In the genomic region with DNA sequence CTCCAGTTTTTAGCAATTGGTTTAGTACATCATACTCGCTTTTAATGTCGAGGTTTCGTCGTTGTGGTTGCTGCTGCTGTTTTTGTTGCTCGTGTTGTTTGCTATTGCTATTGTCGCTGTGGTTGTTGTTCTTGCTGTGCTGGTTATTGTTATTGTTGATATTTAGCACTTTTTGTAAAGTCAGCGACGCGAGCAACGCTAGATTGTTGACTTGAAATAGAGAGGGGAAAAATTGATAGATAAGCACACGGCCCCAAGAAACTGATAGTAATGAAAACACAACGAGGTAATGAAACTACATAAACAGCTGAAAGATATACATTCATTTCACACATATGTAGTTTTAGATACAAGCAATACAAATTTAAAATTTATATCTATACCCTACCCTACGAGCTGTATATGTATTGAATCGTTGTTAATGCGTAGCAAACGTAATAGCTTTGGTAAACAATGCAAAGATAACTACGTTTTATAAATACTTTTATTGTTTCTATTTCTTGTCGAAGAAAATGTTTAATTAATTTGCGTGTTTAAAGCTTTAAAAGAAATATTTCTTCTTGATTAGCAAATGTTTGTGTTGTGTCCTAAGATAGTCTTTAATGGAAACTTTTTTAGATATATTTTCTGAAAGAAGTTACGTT, we compare ENCODE assay signal across 4 fruit fly cellular contexts.
A peak's percentile ranks its signal among the peaks of the same experiment; 100 is the strongest.
TF ChIP-seq lines count a peak whose summit lies in the region.

No protein-coding gene starts in this region.

- no peak for TF ChIP-seq CTCF in whole organism, embryonic (GFP tag; optimal IDR thresholded peaks at IDR 0.05; lab: Kevin White, UChicago)

TF ChIP-seq in whole organism, adult, 20 proteins besides CTCF, POLR2A, EP300 and RAD21:
- TF ChIP-seq CG7101 (tag; optimal IDR thresholded peaks at IDR 0.05; lab: Kevin White, UChicago) (peak; percentile 25), CG33017 (tag; optimal IDR thresholded peaks at IDR 0.05; lab: Kevin White, UChicago) (no peak), ovo (GFP tag; optimal IDR thresholded peaks at IDR 0.05; lab: Kevin White, UChicago) (peak; percentile 31), cnc (optimal IDR thresholded peaks at IDR 0.05; lab: Kevin White, UChicago) (no peak), toe (GFP tag; optimal IDR thresholded peaks at IDR 0.05; lab: Kevin White, UChicago) (no peak), CG5204 (GFP tag; optimal IDR thresholded peaks at IDR 0.05; lab: Kevin White, UChicago) (no peak), CG14711 (tag; optimal IDR thresholded peaks at IDR 0.05; lab: Kevin White, UChicago) (no peak), CG11617 (GFP tag; optimal IDR thresholded peaks at IDR 0.05; lab: Kevin White, UChicago) (no peak), cic (GFP tag; optimal IDR thresholded peaks at IDR 0.05; lab: Kevin White, UChicago) (peak; percentile 68), tj (GFP tag; optimal IDR thresholded peaks at IDR 0.05; lab: Kevin White, UChicago) (peak; percentile 51), kay (GFP tag; lab: Kevin White, UChicago; ENCODE audit: borderline replicate concordance) (peak; percentile 89), Mnt (GFP tag; optimal IDR thresholded peaks at IDR 0.05; lab: Kevin White, UChicago) (peak; percentile 31), pad (GFP tag; optimal IDR thresholded peaks at IDR 0.05; lab: Kevin White, UChicago) (peak; percentile 89)
TF ChIP-seq in whole organism, adult: peak in this region for 7.

TF ChIP-seq in whole organism, embryonic, 481 proteins besides CTCF, POLR2A, EP300 and RAD21 (continues in another document):
- TF ChIP-seq Sox100B (GFP tag; optimal IDR thresholded peaks at IDR 0.05; lab: Kevin White, UChicago) (peak; percentile 42), CG4328 (GFP tag; optimal IDR thresholded peaks at IDR 0.05; lab: Kevin White, UChicago) (no peak), CG18599 (GFP tag; optimal IDR thresholded peaks at IDR 0.05; lab: Kevin White, UChicago) (peak; percentile 56), CG7987 (GFP tag; optimal IDR thresholded peaks at IDR 0.05; lab: Kevin White, UChicago) (peak; percentile 27), B-H2 (GFP tag; optimal IDR thresholded peaks at IDR 0.05; lab: Kevin White, UChicago) (peak; percentile 22), CG17568 (GFP tag; optimal IDR thresholded peaks at IDR 0.05; lab: Kevin White, UChicago) (peak; percentile 27), luna (GFP tag; optimal IDR thresholded peaks at IDR 0.05; lab: Kevin White, UChicago) (no peak), CG8290 (GFP tag; optimal IDR thresholded peaks at IDR 0.05; lab: Kevin White, UChicago) (no peak), CG8290 (tag; optimal IDR thresholded peaks at IDR 0.05; lab: Kevin White, UChicago) (peak in 1 of 2 experiments; percentile 40), CG2875 (GFP tag; optimal IDR thresholded peaks at IDR 0.05; lab: Kevin White, UChicago) (no peak), CG11504 (tag; optimal IDR thresholded peaks at IDR 0.05; lab: Kevin White, UChicago) (peak; percentile 14), CG13424 (tag; optimal IDR thresholded peaks at IDR 0.05; lab: Kevin White, UChicago) (peak; percentile 17), fd3F (GFP tag; optimal IDR thresholded peaks at IDR 0.05; lab: Kevin White, UChicago) (no peak), Aef1 (GFP tag; IDR thresholded peaks at IDR 0.05; lab: Robert Waterston, UW) (peak; percentile 23; the same call in 1 of the 3 replicates), Scr (GFP tag; IDR thresholded peaks at IDR 0.05; lab: Robert Waterston, UW; ENCODE audit: partially characterized antibody) (no peak), wek (GFP tag; optimal IDR thresholded peaks at IDR 0.05; lab: Kevin White, UChicago) (peak; percentile 5), CG4360 (GFP tag; IDR thresholded peaks at IDR 0.05; lab: Robert Waterston, UW) (peak; percentile 78), CG15269 (tag; optimal IDR thresholded peaks at IDR 0.05; lab: Kevin White, UChicago) (peak; percentile 34), Med (GFP tag; lab: Kevin White, UChicago) (peak; percentile 58), Hmr (GFP tag; optimal IDR thresholded peaks at IDR 0.05; lab: Kevin White, UChicago) (peak; percentile 15), salm (tag; optimal IDR thresholded peaks at IDR 0.05; lab: Kevin White, UChicago) (peak; percentile 34), CG18764 (GFP tag; optimal IDR thresholded peaks at IDR 0.05; lab: Kevin White, UChicago) (no peak), disco-r (GFP tag; optimal IDR thresholded peaks at IDR 0.05; lab: Kevin White, UChicago) (no peak), PHDP (tag; optimal IDR thresholded peaks at IDR 0.05; lab: Kevin White, UChicago) (peak; percentile 34)

TF ChIP-seq in whole organism, prepupa, 60 proteins besides CTCF, POLR2A, EP300 and RAD21:
- TF ChIP-seq CG16779 (tag; optimal IDR thresholded peaks at IDR 0.05; lab: Kevin White, UChicago) (peak; percentile 9), Eip78C (GFP tag; lab: Kevin White, UChicago) (peak; percentile 6), dsx (GFP tag; optimal IDR thresholded peaks at IDR 0.05; lab: Kevin White, UChicago; ENCODE audit: poor library complexity, severe bottlenecking) (no peak), fkh (GFP tag; optimal IDR thresholded peaks at IDR 0.05; lab: Kevin White, UChicago) (peak; percentile 90)
TF ChIP-seq in whole organism, prepupa: peak in this region for 3.

TF ChIP-seq in whole organism, pupa, 21 proteins besides CTCF, POLR2A, EP300 and RAD21:
- TF ChIP-seq CG12605 (GFP tag; IDR thresholded peaks at IDR 0.05; lab: Robert Waterston, UW), result peak; percentile 10; the same call in 1 of the 2 replicates
- TF ChIP-seq CG8159 (tag; optimal IDR thresholded peaks at IDR 0.05; lab: Kevin White, UChicago), result no peak
- peak; percentile 59; the same call in 1 of the 3 replicates for TF ChIP-seq CG4496 (GFP tag; IDR thresholded peaks at IDR 0.05; lab: Robert Waterston, UW)
